Worm (Caenorhabditis elegans) whole organism, L3 larva: ENCODE data around the gene srv-1.
A peak's percentile ranks its signal among the peaks of the same experiment; 100 is the strongest.

Experiments used
- R02D3.7 ChIP-seq: fragments of 150-350 bp; optimal IDR thresholded peaks from 2 replicates; lab custom pipeline; 2014; ENCODE audit warnings: missing biosample characterization, missing genetic modification characterization
- ZK546.5 ChIP-seq: sonication (generic microtip); optimal IDR thresholded peaks from 2 replicates; lab custom pipeline; 2017; ENCODE audit warnings: missing biosample characterization, missing genetic modification characterization
- aly-2 ChIP-seq: fragments of 150-350 bp; optimal IDR thresholded peaks from 2 replicates; lab custom pipeline; 2014; ENCODE audit warnings: missing biosample characterization, missing genetic modification characterization
- ama-1 ChIP-seq: fragments of 150-350 bp; optimal IDR thresholded peaks from 2 replicates; lab custom pipeline; 2018
- ceh-16 ChIP-seq: sonication (generic microtip); optimal IDR thresholded peaks from 2 replicates; lab custom pipeline; 2017; ENCODE audit warnings: missing biosample characterization, missing genetic modification characterization
- ceh-28 ChIP-seq: fragments of 150-350 bp; optimal IDR thresholded peaks from 2 replicates; lab custom pipeline; 2014; ENCODE audit warnings: missing biosample characterization, missing genetic modification reagents, missing genetic modification characterization
- ceh-82 ChIP-seq: fragments of 150-350 bp; optimal IDR thresholded peaks from 2 replicates; lab custom pipeline; 2014; ENCODE audit warnings: missing biosample characterization, missing genetic modification characterization
- ceh-9 ChIP-seq: sonication (generic microtip); optimal IDR thresholded peaks from 2 replicates; lab custom pipeline; 2018; ENCODE audit warnings: missing biosample characterization, missing genetic modification characterization
- daf-12 ChIP-seq: fragments of 150-350 bp; optimal IDR thresholded peaks from 2 replicates; lab custom pipeline; 2014; ENCODE audit warnings: missing biosample characterization, missing genetic modification reagents, missing genetic modification characterization
- egl-27 ChIP-seq: sonication (generic microtip); optimal IDR thresholded peaks from 4 replicates; lab custom pipeline; 2017; ENCODE audit warnings: missing biosample characterization, missing genetic modification reagents, missing genetic modification characterization
- egl-5 ChIP-seq: fragments of 150-350 bp; optimal IDR thresholded peaks from 2 replicates; lab custom pipeline; 2017; ENCODE audit warnings: missing biosample characterization, missing genetic modification reagents, missing genetic modification characterization, inconsistent platforms
- elt-1 ChIP-seq: fragments of 150-350 bp; optimal IDR thresholded peaks from 2 replicates; lab custom pipeline; 2014; ENCODE audit warnings: missing biosample characterization, missing genetic modification characterization
- elt-2 ChIP-seq: sonication (generic microtip); optimal IDR thresholded peaks from 2 replicates; lab custom pipeline; 2016; ENCODE audit warnings: missing genetic modification reagents, mild to moderate bottlenecking, missing genetic modification characterization, missing compliant biosample characterization
- elt-3 ChIP-seq, 3 experiments: fragments of 150-350 bp in 1 of 3; sonication (generic microtip) in 2 of 3; optimal IDR thresholded peaks; 2 replicates in 2 of 3; 4 replicates in 1 of 3; lab custom pipeline; 2014 to 2017; ENCODE audit warnings: missing biosample characterization in 3 of 3, missing genetic modification characterization in 3 of 3
- eor-1 ChIP-seq, 2 experiments: fragments of 150-350 bp; optimal IDR thresholded peaks; 2 replicates each; lab custom pipeline; 2014 to 2018; ENCODE audit warnings: missing biosample characterization in 2 of 2, missing genetic modification characterization in 2 of 2
- fkh-10 ChIP-seq: sonication (generic microtip); optimal IDR thresholded peaks from 2 replicates; lab custom pipeline; 2017; ENCODE audit warnings: missing biosample characterization, missing genetic modification reagents, missing genetic modification characterization
- fkh-2 ChIP-seq: fragments of 150-350 bp; optimal IDR thresholded peaks from 2 replicates; lab custom pipeline; 2014; ENCODE audit warnings: missing biosample characterization, missing genetic modification reagents, missing genetic modification characterization
- fos-1 ChIP-seq: fragments of 150-350 bp; optimal IDR thresholded peaks from 2 replicates; lab custom pipeline; 2014; ENCODE audit warnings: missing biosample characterization, missing genetic modification characterization
- hmg-11 ChIP-seq: sonication (generic microtip); optimal IDR thresholded peaks from 2 replicates; lab custom pipeline; 2016; ENCODE audit warnings: missing genetic modification characterization, missing compliant biosample characterization
- jun-1 ChIP-seq: fragments of 150-350 bp; optimal IDR thresholded peaks from 2 replicates; lab custom pipeline; 2014; ENCODE audit warnings: missing biosample characterization, missing genetic modification reagents, missing genetic modification characterization
- lin-15B ChIP-seq: fragments of 150-350 bp; optimal IDR thresholded peaks from 2 replicates; lab custom pipeline; 2014; ENCODE audit warnings: missing biosample characterization, missing genetic modification characterization
- lin-39 ChIP-seq: fragments of 150-350 bp; optimal IDR thresholded peaks from 2 replicates; lab custom pipeline; 2018; ENCODE audit warnings: missing biosample characterization, missing genetic modification reagents, missing genetic modification characterization
- lsy-12 ChIP-seq: sonication (generic microtip); optimal IDR thresholded peaks from 2 replicates; lab custom pipeline; 2016; ENCODE audit warnings: mild to moderate bottlenecking, missing genetic modification characterization, missing compliant biosample characterization
- mdl-1 ChIP-seq: fragments of 150-350 bp; optimal IDR thresholded peaks from 2 replicates; lab custom pipeline; 2014; ENCODE audit warnings: missing biosample characterization, missing genetic modification characterization
- mml-1 ChIP-seq: fragments of 150-350 bp; sonication (generic microtip); optimal IDR thresholded peaks from 3 replicates; lab custom pipeline; 2014; ENCODE audit warnings: missing biosample characterization, missing genetic modification characterization
- nfya-1 ChIP-seq: sonication (generic microtip); optimal IDR thresholded peaks from 2 replicates; lab custom pipeline; 2017; ENCODE audit warnings: missing genetic modification characterization, mild to moderate bottlenecking, missing compliant biosample characterization, antibody characterized with exemption, moderate library complexity; ENCODE audit not compliant: insufficient read depth
- nhr-11 ChIP-seq: fragments of 150-350 bp; optimal IDR thresholded peaks from 2 replicates; lab custom pipeline; 2014; ENCODE audit warnings: missing biosample characterization, missing genetic modification characterization
- nhr-12 ChIP-seq: fragments of 150-350 bp; optimal IDR thresholded peaks from 2 replicates; lab custom pipeline; 2014; ENCODE audit warnings: missing biosample characterization, missing genetic modification characterization
- nhr-23 ChIP-seq: fragments of 150-350 bp; optimal IDR thresholded peaks from 2 replicates; lab custom pipeline; 2014; ENCODE audit warnings: missing biosample characterization, missing genetic modification reagents, missing genetic modification characterization
- nhr-237 ChIP-seq: fragments of 150-350 bp; optimal IDR thresholded peaks from 2 replicates; lab custom pipeline; 2014; ENCODE audit warnings: missing biosample characterization, missing genetic modification characterization
- nhr-25 ChIP-seq: sonication (generic microtip); optimal IDR thresholded peaks from 2 replicates; lab custom pipeline; 2017; ENCODE audit warnings: missing biosample characterization, missing genetic modification characterization
- nhr-28 ChIP-seq: fragments of 150-350 bp; optimal IDR thresholded peaks from 2 replicates; lab custom pipeline; 2014; ENCODE audit warnings: missing biosample characterization, missing genetic modification characterization
- nhr-43 ChIP-seq: sonication (generic microtip); optimal IDR thresholded peaks from 2 replicates; lab custom pipeline; 2016; ENCODE audit warnings: mild to moderate bottlenecking, missing genetic modification characterization, missing compliant biosample characterization; ENCODE audit not compliant: poor library complexity, severe bottlenecking
- nhr-67 ChIP-seq: fragments of 150-350 bp; optimal IDR thresholded peaks from 2 replicates; lab custom pipeline; 2014; ENCODE audit warnings: missing biosample characterization, missing genetic modification characterization
- nhr-76 ChIP-seq: fragments of 150-350 bp; sonication (generic microtip); optimal IDR thresholded peaks from 5 replicates; lab custom pipeline; 2014; ENCODE audit warnings: missing biosample characterization, missing genetic modification characterization
- nhr-77 ChIP-seq: fragments of 150-350 bp; optimal IDR thresholded peaks from 2 replicates; lab custom pipeline; 2014; ENCODE audit warnings: missing biosample characterization, missing genetic modification characterization
- pha-4 ChIP-seq: fragments of 150-350 bp; optimal IDR thresholded peaks from 2 replicates; lab custom pipeline; 2014; ENCODE audit warnings: missing biosample characterization, missing genetic modification reagents, missing genetic modification characterization
- pqm-1 ChIP-seq: fragments of 150-350 bp; optimal IDR thresholded peaks from 2 replicates; lab custom pipeline; 2017; ENCODE audit warnings: missing biosample characterization, missing genetic modification characterization, inconsistent platforms
- sea-2 ChIP-seq: fragments of 150-350 bp; sonication (generic microtip); optimal IDR thresholded peaks from 4 replicates; lab custom pipeline; 2014; ENCODE audit warnings: missing biosample characterization, missing genetic modification reagents, missing genetic modification characterization
- skn-1 ChIP-seq: fragments of 150-350 bp; optimal IDR thresholded peaks from 2 replicates; lab custom pipeline; 2014; ENCODE audit warnings: missing biosample characterization, missing genetic modification characterization
- snpc-4 ChIP-seq: fragments of 150-350 bp; optimal IDR thresholded peaks from 2 replicates; lab custom pipeline; 2014; ENCODE audit warnings: missing biosample characterization, missing genetic modification characterization
- tbx-2 ChIP-seq: sonication (generic microtip); optimal IDR thresholded peaks from 2 replicates; lab custom pipeline; 2016; ENCODE audit warnings: mild to moderate bottlenecking, missing genetic modification characterization, missing compliant biosample characterization
- unc-39 ChIP-seq: sonication (generic microtip); optimal IDR thresholded peaks from 4 replicates; lab custom pipeline; 2017; ENCODE audit warnings: missing biosample characterization, missing genetic modification characterization
- unc-62 ChIP-seq: fragments of 150-350 bp; sonication (generic microtip); optimal IDR thresholded peaks from 4 replicates; lab custom pipeline; 2014; ENCODE audit warnings: missing biosample characterization, missing genetic modification reagents, missing genetic modification characterization
- zag-1 ChIP-seq: fragments of 150-350 bp; optimal IDR thresholded peaks from 2 replicates; lab custom pipeline; 2014; ENCODE audit warnings: missing biosample characterization, missing genetic modification characterization
- ztf-11 ChIP-seq: fragments of 150-350 bp; optimal IDR thresholded peaks from 2 replicates; lab custom pipeline; 2014; ENCODE audit warnings: missing biosample characterization, missing genetic modification characterization
- ztf-4 ChIP-seq: fragments of 150-350 bp; optimal IDR thresholded peaks from 2 replicates; lab custom pipeline; 2014; ENCODE audit warnings: missing biosample characterization, missing genetic modification characterization

srv-1 gene

DNA sequence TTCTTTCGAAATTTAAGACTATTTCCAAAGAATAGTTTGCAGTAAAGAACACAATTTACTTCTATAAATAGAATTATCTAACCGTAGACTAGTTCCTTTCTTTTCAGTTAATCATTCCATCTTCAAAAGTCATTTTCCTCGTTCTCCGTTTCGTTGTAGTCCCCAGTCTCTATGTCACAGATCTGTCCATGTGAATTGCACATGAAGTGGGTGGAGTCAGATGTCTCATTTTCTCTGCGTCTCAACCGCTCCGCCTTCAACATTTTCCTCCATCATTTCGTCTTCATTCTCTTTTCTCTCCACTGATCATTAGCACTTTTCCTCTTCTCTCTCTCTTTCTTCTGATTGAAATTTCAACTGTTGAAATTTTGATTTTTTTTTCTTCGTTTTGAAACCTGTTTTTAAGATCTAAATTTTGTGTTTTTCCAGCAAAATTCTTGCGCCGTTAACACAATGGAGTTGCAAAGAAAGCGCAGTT is 47.4 kb downstream of the srv-1 start, which contains the start of gene T07E3.4:
Gene T07E3.4, plus strand, starts transcription at position 428 of the 478 bp plus-strand sequence.
- TF ChIP-seq lin-15B (tag; lab: Kevin White, UChicago) (peak; percentile 38), nhr-237 (tag; lab: Kevin White, UChicago) (no peak), unc-39 (no peak), nhr-11 (tag; lab: Kevin White, UChicago) (peak; percentile 58), fkh-2 (tag; lab: Kevin White, UChicago) (no peak), skn-1 (tag; lab: Kevin White, UChicago) (no peak), ceh-9 (no peak), zag-1 (tag; lab: Kevin White, UChicago) (no peak), fkh-10 (GFP tag; lab: Kevin White, UChicago) (no peak), fos-1 (tag; lab: Kevin White, UChicago) (peak; percentile 34), pqm-1 (tag; lab: Kevin White, UChicago) (peak; percentile 65), ztf-11 (tag; lab: Kevin White, UChicago) (no peak), elt-1 (no peak), nhr-23 (tag; lab: Kevin White, UChicago) (peak; percentile 90), ceh-16 (no peak), nhr-77 (tag; lab: Kevin White, UChicago) (no peak), R02D3.7 (tag; lab: Kevin White, UChicago) (no peak), lin-39 (tag; lab: Kevin White, UChicago) (peak; percentile 78), ceh-28 (tag; lab: Kevin White, UChicago) (peak; percentile 47), ama-1 (lab: Kevin White, UChicago) (no peak), mdl-1 (tag; lab: Kevin White, UChicago) (no peak), nhr-25 (tag; lab: Kevin White, UChicago) (peak; percentile 82), nhr-43 (tag; lab: Kevin White, UChicago) (peak; percentile 68), daf-12 (tag; lab: Kevin White, UChicago) (no peak), hmg-11 (peak; percentile 77), lsy-12 (tag; lab: Kevin White, UChicago) (no peak), ztf-4 (no peak), nhr-76 (tag; lab: Kevin White, UChicago) (no peak), mml-1 (tag; lab: Kevin White, UChicago) (peak; percentile 96), elt-3 (tag; optimal IDR thresholded peaks at IDR 0.05; lab: Kevin White, UChicago) (no peak), eor-1 (tag; optimal IDR thresholded peaks at IDR 0.05; lab: Kevin White, UChicago) (no peak), sea-2 (GFP tag; lab: Kevin White, UChicago) (no peak), egl-27 (peak; percentile 24), nhr-67 (no peak), snpc-4 (tag; lab: Kevin White, UChicago) (no peak), nhr-28 (tag; lab: Kevin White, UChicago) (no peak), aly-2 (no peak), ZK546.5 (tag; lab: Kevin White, UChicago) (no peak), egl-5 (tag; lab: Kevin White, UChicago) (no peak), elt-2 (tag; lab: Kevin White, UChicago) (peak; percentile 54), nhr-12 (no peak), tbx-2 (tag; lab: Kevin White, UChicago) (peak; percentile 25), pha-4 (tag; lab: Kevin White, UChicago) (peak; percentile 44), unc-62 (no peak), jun-1 (tag; lab: Kevin White, UChicago) (peak; percentile 63), ceh-82 (tag; lab: Kevin White, UChicago) (no peak), nfya-1 (peak; percentile 88)
